Worm (Caenorhabditis elegans) whole organism, L3 larva: ENCODE results near the gene snb-2.

ENCODE experiments used
- R02D3.7 ChIP-seq: fragments of 150-350 bp; optimal IDR thresholded peaks from 2 replicates; lab custom pipeline; 2014; ENCODE audit warnings: missing biosample characterization, missing genetic modification characterization
- ama-1 ChIP-seq: fragments of 150-350 bp; optimal IDR thresholded peaks from 2 replicates; lab custom pipeline; 2018
- fkh-2 ChIP-seq: fragments of 150-350 bp; optimal IDR thresholded peaks from 2 replicates; lab custom pipeline; 2014; ENCODE audit warnings: missing biosample characterization, missing genetic modification reagents, missing genetic modification characterization
- lin-15B ChIP-seq: fragments of 150-350 bp; optimal IDR thresholded peaks from 2 replicates; lab custom pipeline; 2014; ENCODE audit warnings: missing biosample characterization, missing genetic modification characterization
- mdl-1 ChIP-seq: fragments of 150-350 bp; optimal IDR thresholded peaks from 2 replicates; lab custom pipeline; 2014; ENCODE audit warnings: missing biosample characterization, missing genetic modification characterization
- nhr-12 ChIP-seq: fragments of 150-350 bp; optimal IDR thresholded peaks from 2 replicates; lab custom pipeline; 2014; ENCODE audit warnings: missing biosample characterization, missing genetic modification characterization
- nhr-28 ChIP-seq: fragments of 150-350 bp; optimal IDR thresholded peaks from 2 replicates; lab custom pipeline; 2014; ENCODE audit warnings: missing biosample characterization, missing genetic modification characterization
- nhr-77 ChIP-seq: fragments of 150-350 bp; optimal IDR thresholded peaks from 2 replicates; lab custom pipeline; 2014; ENCODE audit warnings: missing biosample characterization, missing genetic modification characterization
- pha-4 ChIP-seq: fragments of 150-350 bp; optimal IDR thresholded peaks from 2 replicates; lab custom pipeline; 2014; ENCODE audit warnings: missing biosample characterization, missing genetic modification reagents, missing genetic modification characterization
- sea-2 ChIP-seq: fragments of 150-350 bp; sonication (generic microtip); optimal IDR thresholded peaks from 4 replicates; lab custom pipeline; 2014; ENCODE audit warnings: missing biosample characterization, missing genetic modification reagents, missing genetic modification characterization
- zag-1 ChIP-seq: fragments of 150-350 bp; optimal IDR thresholded peaks from 2 replicates; lab custom pipeline; 2014; ENCODE audit warnings: missing biosample characterization, missing genetic modification characterization
- ztf-11 ChIP-seq: fragments of 150-350 bp; optimal IDR thresholded peaks from 2 replicates; lab custom pipeline; 2014; ENCODE audit warnings: missing biosample characterization, missing genetic modification characterization

DNA sequence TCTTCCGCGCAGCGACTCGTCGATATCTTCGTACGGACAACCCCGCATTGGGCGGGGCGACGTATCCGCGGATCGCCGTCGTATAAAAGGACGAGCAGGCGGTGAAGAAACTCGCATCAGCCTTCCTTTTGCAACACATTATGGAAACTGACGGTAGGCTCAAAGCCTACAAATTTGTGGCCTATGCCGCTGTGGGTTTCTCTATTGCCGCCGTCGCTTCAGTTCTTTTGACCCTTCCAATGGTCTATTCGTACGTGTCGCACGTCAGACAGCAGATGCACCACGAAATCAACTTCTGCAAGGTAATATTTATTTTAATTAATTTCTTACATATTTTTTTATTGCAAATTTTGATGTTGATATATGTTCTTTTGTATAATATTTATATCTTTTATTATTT, 7.2 kb upstream of the snb-2 start:
- TF ChIP-seq pha-4 (tag; lab: Kevin White, UChicago) (no peak), ztf-11 (tag; lab: Kevin White, UChicago) (no peak), nhr-77 (no peak), lin-15B (tag; lab: Kevin White, UChicago) (no peak), nhr-28 (no peak), fkh-2 (no peak), R02D3.7 (tag; lab: Kevin White, UChicago) (no peak), zag-1 (tag; lab: Kevin White, UChicago) (no peak), sea-2 (GFP tag; lab: Kevin White, UChicago) (no peak), ama-1 (lab: Kevin White, UChicago) (peak; percentile 51), nhr-12 (tag; lab: Kevin White, UChicago) (no peak), mdl-1 (tag; lab: Kevin White, UChicago) (no peak)
